Fruit fly (Drosophila melanogaster) whole organism, pupa: ENCODE data around the gene CG2310.

Source experiments
- CG10348 ChIP-seq: fragments of 200-800 bp; sonication (Bioruptor generic); IDR thresholded peaks from 2 replicates; pipeline ENCODE4 v1.3.6; 2022; ENCODE audit warnings: missing biosample characterization, missing genetic modification characterization
- CG12605 ChIP-seq: fragments of 200-800 bp; sonication (Bioruptor generic); IDR thresholded peaks from 2 replicates; pipeline ENCODE4 v1.3.6; 2022; ENCODE audit warnings: missing biosample characterization, missing genetic modification characterization
- CG13204 ChIP-seq: fragments of 200-800 bp; sonication (Bioruptor generic); optimal IDR thresholded peaks from 2 replicates; lab custom pipeline; 2018; ENCODE audit warnings: missing biosample characterization, mild to moderate bottlenecking, missing genetic modification characterization, moderate library complexity
- CG14655 ChIP-seq: fragments of 200-800 bp; sonication (Bioruptor generic); optimal IDR thresholded peaks from 3 replicates; lab custom pipeline; 2017; ENCODE audit warnings: mild to moderate bottlenecking, missing biosample characterization, missing genetic modification reagents, missing genetic modification characterization
- CG15710 ChIP-seq: fragments of 200-800 bp; sonication (Bioruptor generic); optimal IDR thresholded peaks from 2 replicates; lab custom pipeline; 2018; ENCODE audit warnings: missing biosample characterization, mild to moderate bottlenecking, missing genetic modification characterization, moderate library complexity
- CG17806 ChIP-seq: fragments of 200-800 bp; sonication (Bioruptor generic); optimal IDR thresholded peaks from 2 replicates; lab custom pipeline; 2018; ENCODE audit warnings: missing biosample characterization, mild to moderate bottlenecking, missing genetic modification characterization, moderate library complexity
- CG32121 ChIP-seq: fragments of 200-800 bp; sonication (Bioruptor generic); IDR thresholded peaks from 2 replicates; pipeline ENCODE4 v1.3.6; 2022; ENCODE audit warnings: missing biosample characterization, missing genetic modification characterization
- CG34367 ChIP-seq: fragments of 200-800 bp; sonication (Bioruptor generic); optimal IDR thresholded peaks from 2 replicates; lab custom pipeline; 2018; ENCODE audit warnings: missing biosample characterization, mild to moderate bottlenecking, missing genetic modification characterization
- CG4496 ChIP-seq: fragments of 200-800 bp; sonication (Bioruptor generic); IDR thresholded peaks from 3 replicates; pipeline ENCODE4 v1.3.6; 2022; ENCODE audit warnings: missing biosample characterization, missing genetic modification characterization
- CG8159 ChIP-seq: fragments of 200-800 bp; sonication (Bioruptor generic); optimal IDR thresholded peaks from 3 replicates; lab custom pipeline; 2018; ENCODE audit warnings: missing biosample characterization, mild to moderate bottlenecking, missing genetic modification characterization, moderate library complexity
- CG8301 ChIP-seq: fragments of 200-800 bp; sonication (Bioruptor generic); optimal IDR thresholded peaks from 2 replicates; lab custom pipeline; 2018; ENCODE audit warnings: missing biosample characterization, mild to moderate bottlenecking, missing genetic modification characterization
- CG9948 ChIP-seq: fragments of 200-800 bp; sonication (Bioruptor generic); optimal IDR thresholded peaks from 2 replicates; lab custom pipeline; 2018; ENCODE audit warnings: missing biosample characterization, mild to moderate bottlenecking, missing genetic modification characterization, moderate library complexity
- D1 ChIP-seq: fragments of 200-800 bp; sonication (Bioruptor generic); optimal IDR thresholded peaks from 2 replicates; lab custom pipeline; 2018; ENCODE audit warnings: missing biosample characterization, mild to moderate bottlenecking, missing genetic modification characterization, moderate library complexity
- EcR ChIP-seq: fragments of 200-800 bp; sonication (Bioruptor generic); optimal IDR thresholded peaks from 3 replicates; lab custom pipeline; 2019; ENCODE audit warnings: missing biosample characterization, missing genetic modification characterization, mild to moderate bottlenecking, moderate library complexity, missing genetic modification reagents
- Ets98B ChIP-seq: fragments of 200-800 bp; sonication (Bioruptor generic); IDR thresholded peaks from 2 replicates; pipeline ENCODE4 v1.3.6; 2022; ENCODE audit warnings: missing biosample characterization, missing genetic modification characterization
- Pif1A ChIP-seq: fragments of 200-800 bp; sonication (Bioruptor generic); optimal IDR thresholded peaks from 3 replicates; lab custom pipeline; 2016; ENCODE audit warnings: missing biosample characterization, missing genetic modification characterization
- Pif1B ChIP-seq: fragments of 200-800 bp; sonication (Bioruptor generic); optimal IDR thresholded peaks from 3 replicates; lab custom pipeline; 2016; ENCODE audit warnings: missing biosample characterization, missing genetic modification characterization
- Snoo ChIP-seq: fragments of 200-800 bp; sonication (Bioruptor generic); optimal IDR thresholded peaks from 3 replicates; lab custom pipeline; 2017; ENCODE audit warnings: missing biosample characterization, mild to moderate bottlenecking, missing genetic modification characterization, inconsistent platforms
- fd96Ca ChIP-seq: fragments of 200-800 bp; sonication (Bioruptor generic); IDR thresholded peaks from 3 replicates; pipeline ENCODE4 v1.3.6; 2022; ENCODE audit warnings: missing biosample characterization, missing genetic modification characterization
- gl ChIP-seq: fragments of 200-800 bp; sonication (Bioruptor generic); optimal IDR thresholded peaks from 2 replicates; lab custom pipeline; 2018; ENCODE audit warnings: missing biosample characterization, mild to moderate bottlenecking, missing genetic modification characterization
- rn ChIP-seq: fragments of 200-800 bp; sonication (Bioruptor generic); IDR thresholded peaks from 2 replicates; pipeline ENCODE4 v1.3.6; 2022; ENCODE audit warnings: missing biosample characterization, missing genetic modification characterization

CG2310 gene

DNA sequence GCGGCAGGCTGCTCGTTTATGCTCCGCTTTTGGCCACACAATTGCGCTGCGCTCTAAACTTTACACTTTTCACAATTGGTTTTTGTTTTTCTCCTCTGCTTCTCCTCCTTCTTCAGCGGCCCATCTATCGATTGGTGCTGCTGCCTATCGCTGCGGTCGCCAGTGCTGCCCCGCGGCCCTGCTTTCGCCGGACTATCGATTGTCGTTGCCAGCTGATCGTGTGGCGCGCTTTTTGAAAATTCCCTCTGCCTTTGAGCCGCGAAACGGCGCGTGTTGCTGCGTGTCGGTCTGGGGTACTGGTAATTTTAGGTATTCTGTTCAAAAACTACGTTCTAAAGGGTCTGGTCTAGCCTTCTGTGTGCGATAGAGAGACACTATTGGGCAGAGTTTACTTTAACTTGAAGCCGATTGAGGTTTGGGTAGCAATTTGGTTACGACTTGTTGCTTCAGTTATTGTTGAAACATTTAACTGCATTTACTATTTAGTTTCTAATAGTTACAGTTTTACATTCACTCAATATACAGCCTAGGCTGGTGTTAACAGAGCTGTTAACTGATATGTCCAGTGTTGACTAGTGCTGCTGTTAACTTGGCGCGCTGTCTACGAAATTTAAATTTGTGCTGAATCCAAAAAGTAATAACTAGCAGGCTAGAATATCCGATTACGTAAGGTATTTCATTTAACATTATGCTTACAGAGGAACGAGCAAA lies 10.2 kb upstream of the CG2310 start, which contains the start of gene Trc8:
TSS of gene Trc8 (minus strand) at position 392 of the 711 bp plus-strand sequence.
- 0 out of 3 replicates have a peak, but pooled peaks have one; percentile 13 for TF ChIP-seq CG4496 (GFP tag; lab: Robert Waterston, UW)
- no peak for TF ChIP-seq D1
- no peak for TF ChIP-seq CG13204 (GFP tag; lab: Kevin White, UChicago)
- TF ChIP-seq fd96Ca: no peak
- no peak for TF ChIP-seq EcR (GFP tag; lab: Kevin White, UChicago)
- peak; percentile 14; the same call in 1 of the 2 replicates for TF ChIP-seq Ets98B (GFP tag; lab: Robert Waterston, UW)

DNA sequence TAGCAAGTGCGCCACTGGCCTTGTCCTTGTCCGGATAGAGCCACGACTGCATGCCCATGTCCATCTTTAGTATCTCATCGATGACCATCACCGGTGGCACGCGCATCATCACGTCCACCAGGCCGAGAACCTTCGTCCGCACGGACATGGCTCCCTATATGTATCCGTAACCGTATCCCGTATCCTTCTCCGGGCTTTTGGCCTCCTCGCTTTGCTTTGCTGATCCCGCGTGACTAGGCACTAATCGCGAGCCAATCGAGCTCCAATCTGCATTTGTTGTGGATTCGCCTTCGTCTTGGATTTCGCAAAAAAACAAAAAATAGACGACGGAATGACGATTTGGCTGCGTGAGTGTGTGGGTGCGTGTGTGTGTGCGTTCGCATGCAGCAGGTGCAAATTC lies 9.7 kb upstream of the CG2310 start:
- TF ChIP-seq Pif1B: no peak
- TF ChIP-seq fd96Ca: 0 out of 3 replicates have a peak, but pooled peaks have one; percentile 10
- TF ChIP-seq CG8159 (tag; lab: Kevin White, UChicago): no peak

DNA sequence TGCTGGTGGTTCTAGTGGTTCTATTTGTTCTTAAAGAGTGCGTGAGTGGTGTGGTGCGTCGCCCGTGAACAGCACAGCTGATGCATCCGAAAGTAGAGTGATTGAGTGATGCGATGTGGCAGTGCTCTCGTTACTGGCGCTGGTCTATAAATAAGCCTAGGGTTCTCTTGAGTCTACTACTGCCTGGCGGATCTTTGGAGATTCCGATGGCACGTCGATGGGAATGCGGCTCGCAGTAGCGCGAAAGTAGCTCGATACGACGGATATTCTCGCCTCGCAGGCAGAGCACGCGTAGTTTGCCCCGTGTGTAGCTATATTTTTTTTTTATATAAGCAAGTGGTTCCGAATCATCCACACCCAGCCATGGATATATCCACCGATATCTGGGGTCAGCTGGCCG lies 3.0 kb upstream of the CG2310 start:
- no peak for TF ChIP-seq D1
- TF ChIP-seq EcR (GFP tag; lab: Kevin White, UChicago): no peak
- TF ChIP-seq CG15710 (tag; lab: Kevin White, UChicago): no peak
- no peak for TF ChIP-seq Pif1B
- no peak for TF ChIP-seq rn
- TF ChIP-seq Ets98B (GFP tag; lab: Robert Waterston, UW): no peak
- no peak for TF ChIP-seq CG32121 (GFP tag; lab: Robert Waterston, UW)
- no peak for TF ChIP-seq CG17806
- TF ChIP-seq CG12605 (GFP tag; lab: Robert Waterston, UW): no peak
- no peak for TF ChIP-seq fd96Ca
- TF ChIP-seq CG9948: no peak
- TF ChIP-seq CG34367: no peak

dm6 chr3R:29495815-29496214 lies 2.5 kb upstream of the CG2310 start:
- no peak for TF ChIP-seq CG8159 (tag; lab: Kevin White, UChicago)
- no peak for TF ChIP-seq CG32121 (GFP tag; lab: Robert Waterston, UW)
- TF ChIP-seq Ets98B (GFP tag; lab: Robert Waterston, UW): no peak
- TF ChIP-seq Pif1B: no peak
- no peak for TF ChIP-seq fd96Ca
- TF ChIP-seq rn: no peak
- TF ChIP-seq CG9948: no peak
- no peak for TF ChIP-seq CG15710 (tag; lab: Kevin White, UChicago)

- TF ChIP-seq CG14655: no peak
Measured at dm6 chr3R:29494482-29494881, 1.2 kb upstream of the CG2310 start, which contains the start of gene FipoQ. Gene FipoQ, plus strand, starts transcription at chr3R:29494782.

- TF ChIP-seq Snoo (tag; lab: Kevin White, UChicago): no peak
- TF ChIP-seq CG15710 (tag; lab: Kevin White, UChicago): no peak
- TF ChIP-seq rn: no peak
- TF ChIP-seq CG14655: no peak
- TF ChIP-seq CG32121 (GFP tag; lab: Robert Waterston, UW): no peak
- TF ChIP-seq, all 21 proteins: peak for 0
Measured at dm6 chr3R:29490912-29491311, 2.4 kb downstream of the CG2310 start, which contains the start of gene Spase12. Gene Spase12, minus strand, starts transcription at chr3R:29491150.

dm6 chr3R:29489209-29489608 lies 4.1 kb downstream of the CG2310 start, which contains the start of the genes CG2321 and CG2006:
Gene CG2321, minus strand, starts transcription at chr3R:29489265.
Gene CG2006, plus strand, starts transcription at chr3R:29489468.
- TF ChIP-seq gl: no peak
- TF ChIP-seq CG12605 (GFP tag; lab: Robert Waterston, UW): no peak
- TF ChIP-seq CG15710 (tag; lab: Kevin White, UChicago): peak; percentile 44
- peak; percentile 48 for TF ChIP-seq CG8159 (tag; lab: Kevin White, UChicago)
- TF ChIP-seq Ets98B (GFP tag; lab: Robert Waterston, UW): peak; percentile 59
- TF ChIP-seq CG14655: no peak
- TF ChIP-seq CG17806: peak; percentile 56
- TF ChIP-seq CG13204 (GFP tag; lab: Kevin White, UChicago): no peak
- TF ChIP-seq Snoo (tag; lab: Kevin White, UChicago): no peak
- TF ChIP-seq D1: no peak
- peak; percentile 62; the same call in 2 of the 3 replicates for TF ChIP-seq fd96Ca
- no peak for TF ChIP-seq Pif1A (GFP tag; lab: Kevin White, UChicago)
- peak; percentile 64; the same call in 2 of the 3 replicates for TF ChIP-seq CG4496 (GFP tag; lab: Robert Waterston, UW)
- TF ChIP-seq rn: 0 out of 2 replicates have a peak, but pooled peaks have one; percentile 31
- no peak for TF ChIP-seq CG32121 (GFP tag; lab: Robert Waterston, UW)
- no peak for TF ChIP-seq EcR (GFP tag; lab: Kevin White, UChicago)
- no peak for TF ChIP-seq CG34367
- no peak for TF ChIP-seq CG8301 (tag; lab: Kevin White, UChicago)
- no peak for TF ChIP-seq Pif1B
- no peak for TF ChIP-seq CG10348 (GFP tag; lab: Robert Waterston, UW)
- peak; percentile 31 for TF ChIP-seq CG9948
